Fruit fly (Drosophila melanogaster): ENCODE measurements around the gene Myo81F.
A peak's percentile ranks its signal among the peaks of the same experiment; 100 is the strongest.

The Myo81F gene

dm6 chr3R:2411789-2412188 lies 1844.9 kb downstream of the Myo81F start (continued):
- no peak for TF ChIP-seq CG1603 (tag; optimal IDR thresholded peaks at IDR 0.05)
- TF ChIP-seq mirr (GFP tag; optimal IDR thresholded peaks at IDR 0.05): no peak
- no peak for TF ChIP-seq amos (GFP tag; IDR thresholded peaks at IDR 0.05; ENCODE audit: partially characterized antibody)
- TF ChIP-seq CG33213 (GFP tag; optimal IDR thresholded peaks at IDR 0.05): peak; percentile 82
- TF ChIP-seq CG2875 (GFP tag; optimal IDR thresholded peaks at IDR 0.05): no peak
- TF ChIP-seq CG8290 (GFP tag; optimal IDR thresholded peaks at IDR 0.05): peak; percentile 23
- TF ChIP-seq CG8290 (tag; optimal IDR thresholded peaks at IDR 0.05): no peak
- no peak for TF ChIP-seq inv (GFP tag; IDR thresholded peaks at IDR 0.05; ENCODE audit: partially characterized antibody)
- TF ChIP-seq sd (tag; optimal IDR thresholded peaks at IDR 0.05): no peak
- 0 out of 2 replicates have a peak, but pooled peaks have one; percentile 7 for TF ChIP-seq CG32772 (GFP tag; IDR thresholded peaks at IDR 0.05)
- TF ChIP-seq CG4360 (GFP tag; IDR thresholded peaks at IDR 0.05): no peak
- TF ChIP-seq CG31441 (GFP tag; IDR thresholded peaks at IDR 0.05): no peak
- TF ChIP-seq ci (GFP tag; IDR thresholded peaks at IDR 0.05): no peak
- TF ChIP-seq Six4 (GFP tag; optimal IDR thresholded peaks at IDR 0.05): no peak
- TF ChIP-seq esg (GFP tag; conservative IDR thresholded peaks at IDR 0.05): no peak
- TF ChIP-seq CG1024 (GFP tag; IDR thresholded peaks at IDR 0.05): no peak
- TF ChIP-seq CG5180 (GFP tag; optimal IDR thresholded peaks at IDR 0.05): no peak
- no peak for TF ChIP-seq E2f2 (GFP tag; IDR thresholded peaks at IDR 0.05)
- no peak for TF ChIP-seq Sox100B (GFP tag; optimal IDR thresholded peaks at IDR 0.05)
- TF ChIP-seq repo (GFP tag; optimal IDR thresholded peaks at IDR 0.05): no peak
- TF ChIP-seq wek (GFP tag; optimal IDR thresholded peaks at IDR 0.05): no peak
- TF ChIP-seq Dbx (GFP tag; IDR thresholded peaks at IDR 0.05): no peak
- TF ChIP-seq Gug (GFP tag; IDR thresholded peaks at IDR 0.05): no peak
- TF ChIP-seq Dref (GFP tag; IDR thresholded peaks at IDR 0.05): no peak
- TF ChIP-seq Hmr (GFP tag; optimal IDR thresholded peaks at IDR 0.05): peak; percentile 33
- no peak for TF ChIP-seq sens (GFP tag)
- TF ChIP-seq da (GFP tag; optimal IDR thresholded peaks at IDR 0.05): no peak
- no peak for TF ChIP-seq pb (GFP tag; optimal IDR thresholded peaks at IDR 0.05)
- TF ChIP-seq cas (GFP tag; IDR thresholded peaks at IDR 0.05): no peak
- TF ChIP-seq cato (GFP tag; optimal IDR thresholded peaks at IDR 0.05; ENCODE audit: borderline replicate concordance): no peak
- no peak for TF ChIP-seq ro (GFP tag; IDR thresholded peaks at IDR 0.05)
- TF ChIP-seq chn (GFP tag; optimal IDR thresholded peaks at IDR 0.05): no peak
- no peak for TF ChIP-seq slou (GFP tag; optimal IDR thresholded peaks at IDR 0.05)
- no peak for TF ChIP-seq Jarid2 (GFP tag; optimal IDR thresholded peaks at IDR 0.05)
- TF ChIP-seq trh (GFP tag; optimal IDR thresholded peaks at IDR 0.05): no peak
- no peak for TF ChIP-seq H2.0 (GFP tag; IDR thresholded peaks at IDR 0.05)
- TF ChIP-seq CG1529 (GFP tag; optimal IDR thresholded peaks at IDR 0.05): no peak
- TF ChIP-seq ac (GFP tag; optimal IDR thresholded peaks at IDR 0.05): no peak
- TF ChIP-seq crp (GFP tag; optimal IDR thresholded peaks at IDR 0.05): no peak
- no peak for TF ChIP-seq CG13123 (GFP tag; optimal IDR thresholded peaks at IDR 0.05)
- no peak for TF ChIP-seq salm (tag; optimal IDR thresholded peaks at IDR 0.05)
- no peak for TF ChIP-seq gsb-n (tag; optimal IDR thresholded peaks at IDR 0.05)
- TF ChIP-seq seq (GFP tag; IDR thresholded peaks at IDR 0.05): no peak
- TF ChIP-seq CG15269 (tag; optimal IDR thresholded peaks at IDR 0.05): no peak
- no peak for TF ChIP-seq CG3065 (GFP tag; optimal IDR thresholded peaks at IDR 0.05)
- no peak for TF ChIP-seq CG10431 (GFP tag; optimal IDR thresholded peaks at IDR 0.05)
